Worm (Caenorhabditis elegans) whole organism, L4 larva: ENCODE data around the gene K04G7.1.

Source experiments
- D1046.2 ChIP-seq: fragments of 200-800 bp; sonication (Bioruptor generic); IDR thresholded peaks from 2 replicates; pipeline ENCODE4 v1.3.6; 2022; ENCODE audit warnings: missing genetic modification characterization, missing compliant biosample characterization
- F10B5.3 ChIP-seq: sonication (generic microtip); optimal IDR thresholded peaks from 2 replicates; lab custom pipeline; 2016; ENCODE audit warnings: mild to moderate bottlenecking, missing genetic modification characterization, missing compliant biosample characterization
- F26F4.8 ChIP-seq: fragments of 200-800 bp; sonication (Bioruptor generic); conservative IDR thresholded peaks from 2 replicates; pipeline ENCODE4 v1.3.6; 2022; ENCODE audit warnings: missing genetic modification characterization, missing compliant biosample characterization
- F37D6.2 ChIP-seq: sonication (generic microtip); optimal IDR thresholded peaks from 2 replicates; lab custom pipeline; 2016; ENCODE audit warnings: mild to moderate bottlenecking, missing genetic modification characterization, missing compliant biosample characterization
- T20F7.1 ChIP-seq: fragments of 200-800 bp; sonication (Bioruptor generic); optimal IDR thresholded peaks from 2 replicates; lab custom pipeline; 2018; ENCODE audit warnings: mild to moderate bottlenecking, missing genetic modification characterization, missing compliant biosample characterization
- Y105C5A.15 ChIP-seq: fragments of 200-800 bp; sonication (Bioruptor generic); IDR thresholded peaks from 2 replicates; pipeline ENCODE4 v1.3.6; 2022; ENCODE audit warnings: missing genetic modification characterization, missing compliant biosample characterization
- Y48G9A.11 ChIP-seq: fragments of 200-800 bp; sonication (Bioruptor generic); IDR thresholded peaks from 2 replicates; pipeline ENCODE4 v1.3.6; 2022; ENCODE audit warnings: missing genetic modification reagents, missing genetic modification characterization, missing compliant biosample characterization
- Y75B8A.6 ChIP-seq: fragments of 200-800 bp; sonication (Bioruptor generic); IDR thresholded peaks from 2 replicates; pipeline ENCODE4 v1.3.6; 2022; ENCODE audit warnings: missing genetic modification reagents, missing genetic modification characterization, missing compliant biosample characterization
- arid-1 ChIP-seq: fragments of 200-800 bp; sonication (Bioruptor generic); conservative IDR thresholded peaks from 2 replicates; pipeline ENCODE4 v1.3.6; 2022; ENCODE audit warnings: missing genetic modification reagents, missing genetic modification characterization, missing compliant biosample characterization
- attf-4 ChIP-seq: sonication (generic microtip); optimal IDR thresholded peaks from 3 replicates; lab custom pipeline; 2017; ENCODE audit warnings: missing biosample characterization, missing genetic modification characterization
- ceh-20 ChIP-seq: fragments of 200-800 bp; sonication (Bioruptor generic); IDR thresholded peaks from 2 replicates; pipeline ENCODE4 v1.3.6; 2022; ENCODE audit warnings: missing genetic modification reagents, missing genetic modification characterization, missing compliant biosample characterization
- ceh-44 ChIP-seq: fragments of 200-800 bp; sonication (Bioruptor generic); IDR thresholded peaks from 2 replicates; pipeline ENCODE4 v1.3.6; 2022; ENCODE audit warnings: missing genetic modification reagents, missing genetic modification characterization, missing compliant biosample characterization
- cey-2 ChIP-seq: sonication (generic microtip); optimal IDR thresholded peaks from 3 replicates; lab custom pipeline; 2017; ENCODE audit warnings: missing genetic modification characterization, mild to moderate bottlenecking, missing compliant biosample characterization, antibody characterized with exemption, borderline replicate concordance; ENCODE audit not compliant: insufficient read depth
- dmd-8 ChIP-seq: fragments of 200-800 bp; sonication (Bioruptor generic); IDR thresholded peaks from 2 replicates; pipeline ENCODE4 v1.3.6; 2022; ENCODE audit warnings: missing genetic modification characterization, missing compliant biosample characterization
- dmd-9 ChIP-seq: fragments of 200-800 bp; sonication (Bioruptor generic); IDR thresholded peaks from 2 replicates; pipeline ENCODE4 v1.3.6; 2022; ENCODE audit warnings: missing genetic modification reagents, missing genetic modification characterization, missing compliant biosample characterization
- dpl-1 ChIP-seq: fragments of 150-350 bp; optimal IDR thresholded peaks from 2 replicates; lab custom pipeline; 2014; ENCODE audit warnings: missing biosample characterization, missing genetic modification reagents, missing genetic modification characterization
- dve-1 ChIP-seq: sonication (generic microtip); optimal IDR thresholded peaks from 2 replicates; lab custom pipeline; 2017; ENCODE audit warnings: antibody characterized with exemption, mild to moderate bottlenecking, missing genetic modification characterization, missing compliant biosample characterization; ENCODE audit not compliant: insufficient read depth
- fos-1 ChIP-seq: fragments of 150-350 bp; optimal IDR thresholded peaks from 2 replicates; lab custom pipeline; 2014; ENCODE audit warnings: missing biosample characterization, missing genetic modification characterization
- gei-8 ChIP-seq: fragments of 200-800 bp; sonication (Bioruptor generic); optimal IDR thresholded peaks from 2 replicates; lab custom pipeline; 2018; ENCODE audit warnings: mild to moderate bottlenecking, missing genetic modification characterization, missing compliant biosample characterization
- hif-1 ChIP-seq, 2 experiments: sonication (generic microtip); optimal IDR thresholded peaks; 2 replicates each; lab custom pipeline; 2016 to 2017; ENCODE audit warnings: missing compliant biosample characterization in 2 of 2, missing genetic modification characterization in 2 of 2, missing genetic modification reagents in 2 of 2, missing genotype in 2 of 2, mild to moderate bottlenecking in 1 of 2
- hlh-11 ChIP-seq: fragments of 200-800 bp; sonication (Bioruptor generic); optimal IDR thresholded peaks from 2 replicates; lab custom pipeline; 2018; ENCODE audit warnings: mild to moderate bottlenecking, missing genetic modification characterization, missing compliant biosample characterization
- jun-1 ChIP-seq: fragments of 150-350 bp; optimal IDR thresholded peaks from 2 replicates; lab custom pipeline; 2014; ENCODE audit warnings: missing biosample characterization, missing genetic modification reagents, missing genetic modification characterization
- lim-7 ChIP-seq: fragments of 200-800 bp; sonication (Bioruptor generic); IDR thresholded peaks from 2 replicates; pipeline ENCODE4 v1.3.6; 2022; ENCODE audit warnings: missing genetic modification characterization, missing compliant biosample characterization
- lin-1 ChIP-seq: fragments of 200-800 bp; sonication (Bioruptor generic); IDR thresholded peaks from 2 replicates; pipeline ENCODE4 v1.3.6; 2022; ENCODE audit warnings: missing genetic modification reagents, missing genetic modification characterization, missing compliant biosample characterization
- lin-13 ChIP-seq: fragments of 150-350 bp; optimal IDR thresholded peaks from 2 replicates; lab custom pipeline; 2014; ENCODE audit warnings: missing biosample characterization, missing genetic modification reagents, missing genetic modification characterization
- lin-15B ChIP-seq: fragments of 150-350 bp; sonication (generic microtip); optimal IDR thresholded peaks from 3 replicates; lab custom pipeline; 2014; ENCODE audit warnings: missing biosample characterization, missing genetic modification characterization
- lin-29 ChIP-seq: fragments of 200-800 bp; sonication (Bioruptor generic); IDR thresholded peaks from 2 replicates; pipeline ENCODE4 v1.3.6; 2022; ENCODE audit warnings: missing genetic modification reagents, missing genetic modification characterization, missing compliant biosample characterization
- lin-38 ChIP-seq: fragments of 200-800 bp; sonication (Bioruptor generic); IDR thresholded peaks from 2 replicates; pipeline ENCODE4 v1.3.6; 2022; ENCODE audit warnings: missing genetic modification reagents, missing genetic modification characterization, missing compliant biosample characterization
- lir-3 ChIP-seq: sonication (generic microtip); optimal IDR thresholded peaks from 2 replicates; lab custom pipeline; 2016; ENCODE audit warnings: mild to moderate bottlenecking, missing genetic modification characterization, missing compliant biosample characterization
- lsy-2 ChIP-seq, 2 experiments: fragments of 150-350 bp in 1 of 2; sonication (generic microtip) in 1 of 2; optimal IDR thresholded peaks; 2 replicates each; lab custom pipeline; 2014 to 2017; ENCODE audit warnings: missing biosample characterization in 2 of 2, missing genetic modification characterization in 2 of 2
- madf-9 ChIP-seq: fragments of 200-800 bp; sonication (Bioruptor generic); conservative IDR thresholded peaks from 2 replicates; pipeline ENCODE4 v1.3.6; 2022; ENCODE audit warnings: missing genetic modification reagents, missing genetic modification characterization, missing compliant biosample characterization
- mdt-29 ChIP-seq: fragments of 200-800 bp; sonication (Bioruptor generic); IDR thresholded peaks from 2 replicates; pipeline ENCODE4 v1.3.6; 2022; ENCODE audit warnings: missing genetic modification reagents, missing genetic modification characterization, missing compliant biosample characterization
- mep-1 ChIP-seq: fragments of 150-350 bp; sonication (generic microtip); optimal IDR thresholded peaks from 3 replicates; lab custom pipeline; 2014; ENCODE audit warnings: missing biosample characterization, missing genetic modification characterization
- nhr-10 ChIP-seq: fragments of 150-350 bp; optimal IDR thresholded peaks from 2 replicates; lab custom pipeline; 2014; ENCODE audit warnings: missing biosample characterization, missing genetic modification characterization
- nhr-102 ChIP-seq: sonication (generic microtip); optimal IDR thresholded peaks from 2 replicates; lab custom pipeline; 2016; ENCODE audit warnings: mild to moderate bottlenecking, missing genetic modification characterization, moderate library complexity, missing compliant biosample characterization
- nhr-42 ChIP-seq: fragments of 200-800 bp; sonication (Bioruptor generic); IDR thresholded peaks from 2 replicates; pipeline ENCODE4 v1.3.6; 2022; ENCODE audit warnings: missing genetic modification characterization, missing compliant biosample characterization
- nhr-77 ChIP-seq: fragments of 150-350 bp; optimal IDR thresholded peaks from 2 replicates; lab custom pipeline; 2014; ENCODE audit warnings: missing biosample characterization, missing genetic modification characterization
- php-3 ChIP-seq: fragments of 200-800 bp; sonication (Bioruptor generic); IDR thresholded peaks from 2 replicates; pipeline ENCODE4 v1.3.6; 2022; ENCODE audit warnings: missing genetic modification reagents, missing genetic modification characterization, missing compliant biosample characterization
- sdz-12 ChIP-seq: fragments of 200-800 bp; sonication (Bioruptor generic); optimal IDR thresholded peaks from 2 replicates; lab custom pipeline; 2018; ENCODE audit warnings: mild to moderate bottlenecking, missing genetic modification characterization, missing compliant biosample characterization
- snpc-1.2 ChIP-seq: fragments of 200-800 bp; sonication (Bioruptor generic); IDR thresholded peaks from 2 replicates; pipeline ENCODE4 v1.3.6; 2022; ENCODE audit warnings: missing genetic modification reagents, missing genetic modification characterization, missing compliant biosample characterization
- snpc-4 ChIP-seq: fragments of 150-350 bp; optimal IDR thresholded peaks from 2 replicates; lab custom pipeline; 2014; ENCODE audit warnings: missing biosample characterization, missing genetic modification characterization
- spr-1 ChIP-seq: sonication (generic microtip); optimal IDR thresholded peaks from 2 replicates; lab custom pipeline; 2016; ENCODE audit warnings: mild to moderate bottlenecking, missing genetic modification characterization, missing compliant biosample characterization
- spr-3 ChIP-seq: fragments of 200-800 bp; sonication (Bioruptor generic); optimal IDR thresholded peaks from 2 replicates; lab custom pipeline; 2018; ENCODE audit warnings: mild to moderate bottlenecking, missing genetic modification characterization, missing compliant biosample characterization
- tra-1 ChIP-seq: fragments of 200-800 bp; sonication (Bioruptor generic); IDR thresholded peaks from 2 replicates; pipeline ENCODE4 v1.3.6; 2022; ENCODE audit warnings: missing genetic modification reagents, missing genetic modification characterization, missing compliant biosample characterization
- unc-39 ChIP-seq: sonication (generic microtip); optimal IDR thresholded peaks from 2 replicates; lab custom pipeline; 2017; ENCODE audit warnings: missing biosample characterization, missing genetic modification characterization
- unc-62 ChIP-seq, 3 experiments: fragments of 150-350 bp in 1 of 3; sonication (generic microtip); optimal IDR thresholded peaks in 2 of 3; peaks in 1 of 3; 1 replicate in 1 of 3; 2 replicates in 2 of 3; lab custom pipeline; 2014 to 2017; ENCODE audit warnings: missing biosample characterization in 3 of 3, missing genetic modification characterization in 3 of 3, missing genetic modification reagents in 3 of 3, missing genotype in 1 of 3
- vab-7 ChIP-seq: fragments of 200-800 bp; sonication (Bioruptor generic); IDR thresholded peaks from 2 replicates; pipeline ENCODE4 v1.3.6; 2022; ENCODE audit warnings: missing genetic modification reagents, missing genetic modification characterization, missing compliant biosample characterization
- zag-1 ChIP-seq: fragments of 150-350 bp; optimal IDR thresholded peaks from 2 replicates; lab custom pipeline; 2014; ENCODE audit warnings: missing biosample characterization, missing genetic modification characterization
- zfp-3 ChIP-seq: fragments of 200-800 bp; sonication (Bioruptor generic); conservative IDR thresholded peaks from 2 replicates; pipeline ENCODE4 v1.3.6; 2022; ENCODE audit warnings: missing genetic modification reagents, missing genetic modification characterization, missing compliant biosample characterization
- zip-2 ChIP-seq: fragments of 150-350 bp; optimal IDR thresholded peaks from 2 replicates; lab custom pipeline; 2014; ENCODE audit warnings: missing biosample characterization, missing genetic modification characterization
- ztf-11 ChIP-seq: fragments of 150-350 bp; optimal IDR thresholded peaks from 2 replicates; lab custom pipeline; 2014; ENCODE audit warnings: missing biosample characterization, missing genetic modification characterization

Gene K04G7.1

ce11 chrIII:7142172-7142601 is 20.3 kb upstream of the K04G7.1 start (continued):
- TF ChIP-seq lin-1, result 0 out of 2 replicates have a peak, but pooled peaks have one; percentile 6
- TF ChIP-seq lim-7 (GFP tag; lab: Robert Waterston, UW), result no peak
- TF ChIP-seq tra-1, result peak; percentile 39; the same call in 1 of the 2 replicates
- no peak for TF ChIP-seq sdz-12 (GFP tag; lab: Kevin White, UChicago)
- TF ChIP-seq lin-38 (GFP tag; lab: Robert Waterston, UW), result peak; percentile 64
- no peak for TF ChIP-seq spr-3
- no peak for TF ChIP-seq Y75B8A.6 (GFP tag; lab: Robert Waterston, UW)
- peak; percentile 40 for TF ChIP-seq hlh-11 (tag; lab: Kevin White, UChicago)
- TF ChIP-seq F10B5.3 (tag; lab: Kevin White, UChicago), result peak; percentile 8
- no peak for TF ChIP-seq dpl-1 (GFP tag; lab: Kevin White, UChicago)
- TF ChIP-seq ceh-44 (GFP tag; lab: Robert Waterston, UW), result peak; percentile 61; the same call in 1 of the 2 replicates
- TF ChIP-seq mep-1, result no peak
- no peak for TF ChIP-seq madf-9 (GFP tag; lab: Robert Waterston, UW)
- no peak for TF ChIP-seq dmd-9 (GFP tag; lab: Robert Waterston, UW)
- TF ChIP-seq D1046.2, result no peak
- peak in 1 of 2 experiments; percentile 56 for TF ChIP-seq lsy-2 (tag; optimal IDR thresholded peaks at IDR 0.05; lab: Kevin White, UChicago)
- peak; percentile 47 for TF ChIP-seq spr-1 (tag; lab: Kevin White, UChicago)
- peak; percentile 62 for TF ChIP-seq arid-1 (GFP tag; lab: Robert Waterston, UW)
- TF ChIP-seq T20F7.1 (GFP tag; lab: Kevin White, UChicago), result no peak
- TF ChIP-seq Y48G9A.11 (GFP tag; lab: Robert Waterston, UW), result peak; percentile 68; the same call in 1 of the 2 replicates
- no peak for TF ChIP-seq hif-1 (tag; optimal IDR thresholded peaks at IDR 0.05; lab: Kevin White, UChicago)
- no peak for TF ChIP-seq jun-1 (tag; lab: Kevin White, UChicago)
- no peak for TF ChIP-seq nhr-77 (tag; lab: Kevin White, UChicago)
- no peak for TF ChIP-seq zip-2 (tag; lab: Kevin White, UChicago)
- TF ChIP-seq mdt-29, result peak; percentile 55
- TF ChIP-seq fos-1 (tag; lab: Kevin White, UChicago), result no peak
- TF ChIP-seq php-3 (GFP tag; lab: Robert Waterston, UW), result peak; percentile 71; the same call in 1 of the 2 replicates
- TF ChIP-seq F26F4.8 (GFP tag; lab: Robert Waterston, UW), result no peak
- no peak for TF ChIP-seq unc-39 (tag; lab: Kevin White, UChicago)
- no peak for TF ChIP-seq lir-3 (tag; lab: Kevin White, UChicago)
- TF ChIP-seq lin-29, result no peak
- TF ChIP-seq cey-2, result no peak
- no peak for TF ChIP-seq nhr-42 (GFP tag; lab: Robert Waterston, UW)
- TF ChIP-seq zag-1, result no peak
- TF ChIP-seq ztf-11, result no peak
- no peak for TF ChIP-seq ceh-20 (GFP tag; lab: Robert Waterston, UW)
- no peak for TF ChIP-seq vab-7
- no peak for TF ChIP-seq attf-4 (tag; lab: Kevin White, UChicago)
- TF ChIP-seq nhr-10 (tag; lab: Kevin White, UChicago), result no peak
- no peak for TF ChIP-seq zfp-3 (GFP tag; lab: Robert Waterston, UW)
- peak; percentile 55 for TF ChIP-seq nhr-102
- peak; percentile 71 for TF ChIP-seq snpc-1.2
- no peak for TF ChIP-seq lin-15B
- TF ChIP-seq unc-62 (GFP tag; optimal IDR thresholded peaks at IDR 0.05 in 1 of 2; lab: Kevin White, UChicago), result peak in 1 of 2 experiments; percentile 28
- TF ChIP-seq unc-62 (tag; optimal IDR thresholded peaks at IDR 0.05; lab: Kevin White, UChicago), result no peak
- TF ChIP-seq gei-8 (GFP tag; lab: Kevin White, UChicago), result no peak
- 0 out of 2 replicates have a peak, but pooled peaks have one; percentile 58 for TF ChIP-seq Y105C5A.15
- TF ChIP-seq dve-1 (tag; lab: Kevin White, UChicago), result peak; percentile 51
- TF ChIP-seq F37D6.2, result no peak
- peak; percentile 39 for TF ChIP-seq lin-13 (GFP tag; lab: Kevin White, UChicago)
- TF ChIP-seq dmd-8 (GFP tag; lab: Robert Waterston, UW), result no peak
- peak; percentile 81 for TF ChIP-seq snpc-4 (tag; lab: Kevin White, UChicago)
